Fruit fly (Drosophila melanogaster) whole organism, prepupa: ENCODE data around the gene Hsc20.

Experiments used
- CG16779 ChIP-seq: fragments of 200-800 bp; sonication (Bioruptor generic); optimal IDR thresholded peaks from 3 replicates; lab custom pipeline; 2017; ENCODE audit warnings: missing biosample characterization, mild to moderate bottlenecking, missing genetic modification characterization
- Ets21C ChIP-seq: fragments of 200-800 bp; sonication (Bioruptor generic); optimal IDR thresholded peaks from 3 replicates; lab custom pipeline; 2016; ENCODE audit warnings: missing biosample characterization, missing genetic modification characterization
- Gug ChIP-seq: fragments of 200-800 bp; sonication (Bioruptor generic); IDR thresholded peaks from 2 replicates; pipeline ENCODE4 v1.3.6; 2022; ENCODE audit warnings: missing biosample characterization, missing genetic modification characterization
- OdsH ChIP-seq: fragments of 200-800 bp; sonication (Bioruptor generic); optimal IDR thresholded peaks from 3 replicates; lab custom pipeline; 2016; ENCODE audit warnings: missing biosample characterization, missing genetic modification characterization
- Smox ChIP-seq: fragments of 200-800 bp; sonication (Bioruptor generic); optimal IDR thresholded peaks from 3 replicates; lab custom pipeline; 2016; ENCODE audit warnings: missing biosample characterization, missing genetic modification characterization
- cyc ChIP-seq: fragments of 200-800 bp; sonication (Bioruptor generic); optimal IDR thresholded peaks from 3 replicates; lab custom pipeline; 2016; ENCODE audit warnings: missing biosample characterization, missing genetic modification characterization
- esn ChIP-seq: fragments of 200-800 bp; sonication (Bioruptor generic); optimal IDR thresholded peaks from 2 replicates; lab custom pipeline; 2016; ENCODE audit warnings: missing biosample characterization, mild to moderate bottlenecking, missing genetic modification characterization, moderate library complexity
- net ChIP-seq: fragments of 200-800 bp; sonication (Bioruptor generic); optimal IDR thresholded peaks from 3 replicates; lab custom pipeline; 2016; ENCODE audit warnings: missing biosample characterization, missing genetic modification characterization
- ss ChIP-seq, 2 experiments: fragments of 200-800 bp; sonication (Bioruptor generic); optimal IDR thresholded peaks; 2 replicates in 1 of 2; 3 replicates in 1 of 2; lab custom pipeline; 2017 to 2018; ENCODE audit warnings: mild to moderate bottlenecking in 2 of 2, missing biosample characterization in 2 of 2, missing genetic modification characterization in 2 of 2, moderate library complexity in 1 of 2

dm6 chr3L:16257118-16257627, 24.2 kb downstream of the Hsc20 start, which contains the start of gene CG13054:
- TF ChIP-seq OdsH (GFP tag; lab: Kevin White, UChicago), result no peak
- no peak for TF ChIP-seq Ets21C (GFP tag; lab: Kevin White, UChicago)
- TF ChIP-seq net (GFP tag; lab: Kevin White, UChicago), result no peak
- no peak for TF ChIP-seq CG16779 (tag; lab: Kevin White, UChicago)
- no peak for TF ChIP-seq cyc (GFP tag; lab: Kevin White, UChicago)
- no peak for TF ChIP-seq ss (GFP tag; optimal IDR thresholded peaks at IDR 0.05; lab: Kevin White, UChicago)
- TF ChIP-seq Gug (GFP tag; lab: Robert Waterston, UW), result no peak
- no peak for TF ChIP-seq Smox (GFP tag; lab: Kevin White, UChicago)
- no peak for TF ChIP-seq esn (GFP tag; lab: Kevin White, UChicago)
